Worm (Caenorhabditis elegans) whole organism, young adult: Measurements from ENCODE around the gene spe-29.

Experiments
- B0019.2 ChIP-seq: fragments of 200-800 bp; sonication (Bioruptor generic); conservative IDR thresholded peaks from 2 replicates; pipeline ENCODE4 v1.3.6; 2022; ENCODE audit warnings: missing genetic modification reagents, missing genetic modification characterization, missing compliant biosample characterization
- F23B12.7 ChIP-seq: sonication (generic microtip); optimal IDR thresholded peaks from 2 replicates; lab custom pipeline; 2017; ENCODE audit warnings: missing genetic modification characterization, mild to moderate bottlenecking, missing compliant biosample characterization, antibody characterized with exemption, moderate library complexity; ENCODE audit not compliant: insufficient read depth
- ZK185.1 ChIP-seq: sonication (generic microtip); optimal IDR thresholded peaks from 2 replicates; lab custom pipeline; 2016; ENCODE audit warnings: mild to moderate bottlenecking, missing genetic modification characterization, missing compliant biosample characterization; ENCODE audit not compliant: poor library complexity, severe bottlenecking
- fkh-3 ChIP-seq: sonication (generic microtip); optimal IDR thresholded peaks from 2 replicates; lab custom pipeline; 2016; ENCODE audit warnings: mild to moderate bottlenecking, missing genetic modification characterization, missing compliant biosample characterization
- madf-8 ChIP-seq: fragments of 200-800 bp; sonication (Bioruptor generic); conservative IDR thresholded peaks from 2 replicates; pipeline ENCODE4 v1.3.6; 2022; ENCODE audit warnings: missing genetic modification reagents, missing genetic modification characterization, missing compliant biosample characterization
- mxl-1 ChIP-seq: sonication (generic microtip); optimal IDR thresholded peaks from 2 replicates; lab custom pipeline; 2016; ENCODE audit warnings: missing genetic modification characterization, missing compliant biosample characterization
- nfyb-1 ChIP-seq: fragments of 200-800 bp; sonication (Bioruptor generic); IDR thresholded peaks from 2 replicates; pipeline ENCODE4 v1.3.6; 2022; ENCODE audit warnings: missing genetic modification reagents, missing genetic modification characterization, missing compliant biosample characterization
- repo-1 ChIP-seq: sonication (generic microtip); optimal IDR thresholded peaks from 2 replicates; lab custom pipeline; 2017; ENCODE audit warnings: mild to moderate bottlenecking, missing genetic modification characterization, missing compliant biosample characterization
- ztf-26 ChIP-seq: sonication (generic microtip); optimal IDR thresholded peaks from 2 replicates; lab custom pipeline; 2017; ENCODE audit warnings: missing genetic modification characterization, missing compliant biosample characterization

- TF ChIP-seq ZK185.1 (tag; lab: Kevin White, UChicago) (no peak), fkh-3 (no peak), F23B12.7 (tag; lab: Kevin White, UChicago) (no peak), madf-8 (GFP tag; lab: Robert Waterston, UW) (no peak), mxl-1 (tag; lab: Kevin White, UChicago) (no peak), nfyb-1 (no peak), B0019.2 (GFP tag; lab: Robert Waterston, UW) (no peak), ztf-26 (no peak), repo-1 (tag; lab: Kevin White, UChicago) (no peak)
Observed at ce11 chrIV:9920426-9920825, 13.3 kb upstream of the spe-29 start.
